Fruit fly (Drosophila melanogaster): ENCODE measurements around the gene Npc2d.

dm6 chr3R:10099401-10099848 lies 43.5 kb upstream of the Npc2d start:
- TF ChIP-seq psq (optimal IDR thresholded peaks at IDR 0.05) (no peak), Sin3A (optimal IDR thresholded peaks at IDR 0.05) (no peak), Myc (optimal IDR thresholded peaks at IDR 0.05) (no peak), h (optimal IDR thresholded peaks at IDR 0.05) (no peak)
